Worm (Caenorhabditis elegans) whole organism, early embryonic: ENCODE results near the gene bath-30.

Experiments used
- F13C5.2 ChIP-seq: sonication (generic microtip); optimal IDR thresholded peaks from 2 replicates; lab custom pipeline; 2017; ENCODE audit warnings: mild to moderate bottlenecking, missing genetic modification characterization, inconsistent platforms, missing compliant biosample characterization
- ama-1 ChIP-seq: fragments of 150-350 bp; optimal IDR thresholded peaks from 2 replicates; lab custom pipeline; 2014
- ceh-13 ChIP-seq: fragments of 200-800 bp; sonication (Bioruptor generic); optimal IDR thresholded peaks from 2 replicates; lab custom pipeline; 2018; ENCODE audit warnings: mild to moderate bottlenecking, missing genetic modification characterization, missing compliant biosample characterization
- ceh-36 ChIP-seq: sonication (generic microtip); optimal IDR thresholded peaks from 2 replicates; lab custom pipeline; 2016; ENCODE audit warnings: missing genetic modification characterization, inconsistent platforms, missing compliant biosample characterization
- ets-7 ChIP-seq: sonication (generic microtip); optimal IDR thresholded peaks from 2 replicates; lab custom pipeline; 2016; ENCODE audit warnings: missing genotype, missing genetic modification characterization, missing compliant biosample characterization
- hmg-4 ChIP-seq: fragments of 200-800 bp; sonication (Bioruptor generic); optimal IDR thresholded peaks from 2 replicates; lab custom pipeline; 2018; ENCODE audit warnings: mild to moderate bottlenecking, missing genetic modification characterization, missing compliant biosample characterization
- scrt-1 ChIP-seq: fragments of 200-800 bp; sonication (Bioruptor generic); IDR thresholded peaks from 2 replicates; pipeline ENCODE4 v1.3.6; 2022; ENCODE audit warnings: missing genetic modification characterization, missing compliant biosample characterization
- sea-1 ChIP-seq: fragments of 200-800 bp; sonication (Bioruptor generic); conservative IDR thresholded peaks from 2 replicates; pipeline ENCODE4 v1.3.6; 2022; ENCODE audit warnings: missing genetic modification characterization, missing compliant biosample characterization
- tbx-37 ChIP-seq: fragments of 200-800 bp; sonication (Bioruptor generic); conservative IDR thresholded peaks from 2 replicates; pipeline ENCODE4 v1.3.6; 2022; ENCODE audit warnings: missing genetic modification reagents, missing genetic modification characterization, missing compliant biosample characterization
- tra-4 ChIP-seq: sonication (generic microtip); optimal IDR thresholded peaks from 2 replicates; lab custom pipeline; 2017; ENCODE audit warnings: missing genetic modification characterization, missing compliant biosample characterization

ce11 chrII:3297914-3298313 lies 48.3 kb downstream of the bath-30 start, which contains the start of gene btb-18:
- no peak for TF ChIP-seq ama-1 (lab: Kevin White, UChicago)
- TF ChIP-seq F13C5.2 (tag; lab: Kevin White, UChicago) = no peak
- TF ChIP-seq ets-7 (tag; lab: Kevin White, UChicago) = no peak
- no peak for TF ChIP-seq ceh-36 (tag; lab: Kevin White, UChicago)
- no peak for TF ChIP-seq tbx-37 (GFP tag; lab: Robert Waterston, UW)
- no peak for TF ChIP-seq sea-1 (GFP tag; lab: Robert Waterston, UW)
- no peak for TF ChIP-seq tra-4 (tag; lab: Kevin White, UChicago)
- no peak for TF ChIP-seq hmg-4
- TF ChIP-seq scrt-1 (GFP tag; lab: Robert Waterston, UW) = no peak
- TF ChIP-seq ceh-13 = no peak
